Worm (Caenorhabditis elegans) whole organism, late embryonic: ENCODE measurements around the gene srd-58.

Experiments
- F13H6.1 ChIP-seq: sonication (generic microtip); optimal IDR thresholded peaks from 2 replicates; lab custom pipeline; 2016; ENCODE audit warnings: missing genetic modification characterization, missing compliant biosample characterization
- K02D7.2 ChIP-seq: sonication (generic microtip); optimal IDR thresholded peaks from 2 replicates; lab custom pipeline; 2017; ENCODE audit warnings: mild to moderate bottlenecking, missing genetic modification characterization, missing compliant biosample characterization
- K09A11.1 ChIP-seq: sonication (generic microtip); optimal IDR thresholded peaks from 2 replicates; lab custom pipeline; 2017; ENCODE audit warnings: antibody characterized with exemption, mild to moderate bottlenecking, missing genetic modification characterization, missing compliant biosample characterization; ENCODE audit not compliant: insufficient read depth
- ceh-14 ChIP-seq: sonication (generic microtip); optimal IDR thresholded peaks from 2 replicates; lab custom pipeline; 2016; ENCODE audit warnings: missing genotype, missing genetic modification characterization, missing compliant biosample characterization
- ceh-19 ChIP-seq: fragments of 200-800 bp; sonication (Bioruptor generic); optimal IDR thresholded peaks from 2 replicates; lab custom pipeline; 2018; ENCODE audit warnings: mild to moderate bottlenecking, missing genetic modification characterization, missing compliant biosample characterization
- ceh-2 ChIP-seq: sonication (generic microtip); optimal IDR thresholded peaks from 2 replicates; lab custom pipeline; 2016; ENCODE audit warnings: missing genotype, missing genetic modification characterization, missing compliant biosample characterization
- ceh-22 ChIP-seq: sonication (generic microtip); optimal IDR thresholded peaks from 2 replicates; lab custom pipeline; 2017; ENCODE audit warnings: missing biosample characterization, missing genetic modification characterization
- ceh-24 ChIP-seq: sonication (generic microtip); optimal IDR thresholded peaks from 2 replicates; lab custom pipeline; 2016; ENCODE audit warnings: mild to moderate bottlenecking, missing genetic modification characterization, missing compliant biosample characterization
- ceh-31 ChIP-seq: sonication (generic microtip); optimal IDR thresholded peaks from 2 replicates; lab custom pipeline; 2016; ENCODE audit warnings: missing genetic modification characterization, missing compliant biosample characterization
- ceh-34 ChIP-seq: sonication (generic microtip); optimal IDR thresholded peaks from 2 replicates; lab custom pipeline; 2016; ENCODE audit warnings: mild to moderate bottlenecking, missing genetic modification characterization, missing compliant biosample characterization
- ceh-48 ChIP-seq: sonication (generic microtip); optimal IDR thresholded peaks from 2 replicates; lab custom pipeline; 2016; ENCODE audit warnings: missing genetic modification characterization, inconsistent platforms, missing compliant biosample characterization
- ceh-6 ChIP-seq: fragments of 200-800 bp; sonication (Bioruptor generic); optimal IDR thresholded peaks from 2 replicates; lab custom pipeline; 2018; ENCODE audit warnings: mild to moderate bottlenecking, missing genetic modification characterization, missing compliant biosample characterization
- elt-2 ChIP-seq: sonication (generic microtip); optimal IDR thresholded peaks from 2 replicates; lab custom pipeline; 2016; ENCODE audit warnings: missing genetic modification reagents, missing genetic modification characterization, missing compliant biosample characterization
- eyg-1 ChIP-seq: sonication (generic microtip); optimal IDR thresholded peaks from 2 replicates; lab custom pipeline; 2016; ENCODE audit warnings: missing genotype, missing genetic modification characterization, missing compliant biosample characterization
- fax-1 ChIP-seq: sonication (generic microtip); optimal IDR thresholded peaks from 2 replicates; lab custom pipeline; 2016; ENCODE audit warnings: missing genotype, missing genetic modification characterization, missing compliant biosample characterization
- fkh-10 ChIP-seq: fragments of 150-350 bp; optimal IDR thresholded peaks from 2 replicates; lab custom pipeline; 2014; ENCODE audit warnings: missing biosample characterization, missing genetic modification reagents, missing genetic modification characterization
- hlh-6 ChIP-seq: sonication (generic microtip); optimal IDR thresholded peaks from 2 replicates; lab custom pipeline; 2016; ENCODE audit warnings: missing genotype, missing genetic modification characterization, missing compliant biosample characterization
- hlh-8 ChIP-seq: sonication (generic microtip); optimal IDR thresholded peaks from 2 replicates; lab custom pipeline; 2016; ENCODE audit warnings: missing genotype, missing genetic modification characterization, missing compliant biosample characterization
- lin-11 ChIP-seq: fragments of 200-800 bp; sonication (Bioruptor generic); optimal IDR thresholded peaks from 2 replicates; lab custom pipeline; 2018; ENCODE audit warnings: mild to moderate bottlenecking, missing genetic modification characterization, missing compliant biosample characterization
- nfya-1 ChIP-seq: sonication (generic microtip); optimal IDR thresholded peaks from 2 replicates; lab custom pipeline; 2017; ENCODE audit warnings: missing genetic modification characterization, mild to moderate bottlenecking, missing compliant biosample characterization, antibody characterized with exemption, moderate library complexity
- nhr-11 ChIP-seq: fragments of 150-350 bp; optimal IDR thresholded peaks from 2 replicates; lab custom pipeline; 2014; ENCODE audit warnings: missing biosample characterization, missing genetic modification characterization
- npax-4 ChIP-seq: sonication (generic microtip); optimal IDR thresholded peaks from 2 replicates; lab custom pipeline; 2016; ENCODE audit warnings: missing genetic modification characterization, missing compliant biosample characterization
- odd-2 ChIP-seq: sonication (generic microtip); optimal IDR thresholded peaks from 2 replicates; lab custom pipeline; 2017; ENCODE audit warnings: antibody characterized with exemption, mild to moderate bottlenecking, missing genetic modification characterization, missing compliant biosample characterization
- pat-9 ChIP-seq: fragments of 200-800 bp; sonication (Bioruptor generic); optimal IDR thresholded peaks from 2 replicates; lab custom pipeline; 2018; ENCODE audit warnings: mild to moderate bottlenecking, missing genetic modification characterization, moderate library complexity, missing compliant biosample characterization
- pha-2 ChIP-seq: sonication (generic microtip); optimal IDR thresholded peaks from 2 replicates; lab custom pipeline; 2017; ENCODE audit warnings: mild to moderate bottlenecking, missing genetic modification characterization, missing compliant biosample characterization
- pros-1 ChIP-seq: fragments of 150-350 bp; optimal IDR thresholded peaks from 2 replicates; lab custom pipeline; 2014; ENCODE audit warnings: missing biosample characterization, missing genetic modification reagents, missing genetic modification characterization
- ref-2 ChIP-seq: sonication (generic microtip); optimal IDR thresholded peaks from 2 replicates; lab custom pipeline; 2016; ENCODE audit warnings: missing genetic modification characterization, missing compliant biosample characterization
- rnt-1 ChIP-seq: sonication (generic microtip); optimal IDR thresholded peaks from 2 replicates; lab custom pipeline; 2016; ENCODE audit warnings: missing genetic modification characterization, missing compliant biosample characterization
- sdc-2 ChIP-seq: sonication (generic microtip); optimal IDR thresholded peaks from 2 replicates; lab custom pipeline; 2016; ENCODE audit warnings: missing genotype, missing genetic modification characterization, missing compliant biosample characterization
- sox-2 ChIP-seq: fragments of 200-800 bp; sonication (Bioruptor generic); IDR thresholded peaks from 2 replicates; pipeline ENCODE4 v1.3.6; 2022; ENCODE audit warnings: missing genetic modification reagents, missing genetic modification characterization, missing compliant biosample characterization
- tbx-2 ChIP-seq: sonication (generic microtip); optimal IDR thresholded peaks from 2 replicates; lab custom pipeline; 2016; ENCODE audit warnings: missing genetic modification characterization, missing compliant biosample characterization
- unc-3 ChIP-seq, 2 experiments: fragments of 200-800 bp in 1 of 2; sonication (Bioruptor generic) in 1 of 2; sonication (generic microtip) in 1 of 2; conservative IDR thresholded peaks in 1 of 2; optimal IDR thresholded peaks in 1 of 2; 2 replicates each; pipeline versions ENCODE4 v1.3.6 to Lab custom; 2016 to 2022; ENCODE audit warnings: missing compliant biosample characterization in 2 of 2, missing genetic modification characterization in 2 of 2, missing genetic modification reagents in 1 of 2
- unc-42 ChIP-seq: sonication (generic microtip); optimal IDR thresholded peaks from 2 replicates; lab custom pipeline; 2016; ENCODE audit warnings: missing genotype, missing genetic modification characterization, missing compliant biosample characterization
- unc-86 ChIP-seq: sonication (generic microtip); optimal IDR thresholded peaks from 2 replicates; lab custom pipeline; 2016; ENCODE audit warnings: missing genetic modification characterization, missing compliant biosample characterization
- zip-5 ChIP-seq: sonication (generic microtip); optimal IDR thresholded peaks from 2 replicates; lab custom pipeline; 2016; ENCODE audit warnings: missing genetic modification characterization, missing compliant biosample characterization

Gene srd-58

DNA sequence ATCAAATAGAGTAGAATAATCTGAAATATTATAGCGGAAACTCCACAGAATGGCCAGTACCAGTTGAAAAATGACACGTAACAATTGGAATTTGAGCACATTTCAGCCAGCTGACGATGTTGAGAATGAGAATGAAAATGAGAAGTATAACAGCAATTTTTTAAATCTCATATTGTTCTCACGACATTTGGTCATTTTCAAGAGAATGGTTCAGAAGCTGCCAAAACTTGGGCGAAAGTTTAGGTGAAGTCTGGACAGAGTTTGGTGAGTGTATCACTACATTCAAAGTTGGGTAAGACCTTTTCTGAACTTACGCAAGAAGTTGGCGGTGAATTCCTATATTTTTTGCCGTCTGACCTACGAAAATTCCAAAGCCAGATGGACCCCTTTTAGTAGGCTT, at the start of gene srd-58:
srd-58 (minus strand) TSS at position 101 of the 400 bp plus-strand sequence.
- TF ChIP-seq K02D7.2 (tag; lab: Kevin White, UChicago) (no peak), lin-11 (tag; lab: Kevin White, UChicago) (no peak), unc-86 (no peak), K09A11.1 (tag; lab: Kevin White, UChicago) (no peak), ref-2 (no peak), F13H6.1 (no peak), eyg-1 (tag; lab: Kevin White, UChicago) (no peak), hlh-8 (no peak), ceh-2 (tag; lab: Kevin White, UChicago) (no peak), ceh-19 (GFP tag; lab: Kevin White, UChicago) (no peak), nhr-11 (tag; lab: Kevin White, UChicago) (no peak), unc-3 (GFP tag; conservative IDR thresholded peaks at IDR 0.05; lab: Robert Waterston, UW) (no peak), unc-3 (tag; optimal IDR thresholded peaks at IDR 0.05; lab: Kevin White, UChicago) (no peak), pros-1 (tag; lab: Kevin White, UChicago) (no peak), sdc-2 (tag; lab: Kevin White, UChicago) (no peak), sox-2 (GFP tag; lab: Robert Waterston, UW) (no peak), zip-5 (tag; lab: Kevin White, UChicago) (no peak), fkh-10 (no peak)

DNA sequence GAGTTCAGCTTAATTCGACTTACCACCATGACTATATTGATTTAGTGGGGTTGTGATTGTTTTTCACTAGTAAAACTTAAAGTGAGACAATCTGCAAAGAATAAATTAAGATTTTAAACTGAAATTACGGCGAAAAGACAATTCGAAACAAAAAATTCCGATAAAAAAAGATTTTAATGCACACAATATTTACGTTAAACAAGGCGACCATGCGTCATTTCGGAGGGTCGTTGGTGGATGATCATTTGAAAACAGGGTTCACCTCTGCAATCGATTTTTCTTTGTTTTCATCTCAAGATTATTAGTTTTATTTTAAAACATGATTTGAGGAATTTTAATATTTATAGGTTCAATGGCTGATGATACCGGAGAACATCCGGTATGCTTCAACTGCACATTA, 48.2 kb upstream of the srd-58 start, which contains the start of gene lsm-4:
lsm-4 (minus strand) TSS at position 91 of the 400 bp plus-strand sequence.
- TF ChIP-seq ceh-48 (tag; lab: Kevin White, UChicago) (peak; percentile 30), npax-4 (tag; lab: Kevin White, UChicago) (no peak)

ce11 chrII:7251978-7252377, 47.1 kb upstream of the srd-58 start, which contains the start of the genes prx-13 and ada-2:
TSS of gene prx-13 (minus strand) at chrII:7252015.
TSS of gene ada-2 (plus strand) at chrII:7252259.
- peak; percentile 73 for TF ChIP-seq elt-2 (tag; lab: Kevin White, UChicago)
- TF ChIP-seq ceh-22 (tag; lab: Kevin White, UChicago): no peak

DNA sequence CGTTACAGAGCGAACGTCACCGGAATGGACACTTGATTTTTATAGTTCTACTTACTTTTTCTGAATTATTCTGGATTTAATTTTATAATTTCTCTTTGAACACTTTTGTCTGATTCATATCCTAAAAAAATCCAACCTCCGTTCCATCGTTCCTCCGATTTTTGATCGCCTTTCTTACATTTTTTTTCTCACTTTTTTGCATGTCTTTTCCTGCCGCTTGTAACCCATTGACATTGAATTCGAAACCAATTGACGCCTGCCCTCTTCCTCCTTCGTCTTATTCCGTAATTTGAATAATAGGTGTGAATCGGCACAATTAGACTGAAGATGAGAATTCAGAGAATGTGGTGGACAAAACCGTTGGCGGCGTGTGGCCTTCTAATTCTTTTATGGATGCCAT, 40.7 kb upstream of the srd-58 start, which contains the start of gene skpo-3:
skpo-3 (plus strand) TSS at position 301 of the 400 bp plus-strand sequence.
- no peak for TF ChIP-seq rnt-1
- TF ChIP-seq pat-9: no peak
- no peak for TF ChIP-seq fax-1 (tag; lab: Kevin White, UChicago)
- TF ChIP-seq npax-4 (tag; lab: Kevin White, UChicago): no peak
- no peak for TF ChIP-seq hlh-6 (tag; lab: Kevin White, UChicago)
- TF ChIP-seq ceh-2 (tag; lab: Kevin White, UChicago): no peak
- TF ChIP-seq odd-2 (tag; lab: Kevin White, UChicago): no peak
- no peak for TF ChIP-seq unc-42 (tag; lab: Kevin White, UChicago)
- no peak for TF ChIP-seq nfya-1 (tag; lab: Kevin White, UChicago)
- TF ChIP-seq hlh-8: no peak
- no peak for TF ChIP-seq tbx-2
- no peak for TF ChIP-seq sox-2 (GFP tag; lab: Robert Waterston, UW)
- no peak for TF ChIP-seq ceh-14 (tag; lab: Kevin White, UChicago)
- TF ChIP-seq ceh-34: no peak
- no peak for TF ChIP-seq nhr-11 (tag; lab: Kevin White, UChicago)
- TF ChIP-seq pha-2 (tag; lab: Kevin White, UChicago): no peak
- TF ChIP-seq ceh-6 (GFP tag; lab: Kevin White, UChicago): no peak
- TF ChIP-seq ceh-31 (tag; lab: Kevin White, UChicago): no peak
- no peak for TF ChIP-seq lin-11 (tag; lab: Kevin White, UChicago)

- no peak for TF ChIP-seq ceh-24
- no peak for TF ChIP-seq unc-42 (tag; lab: Kevin White, UChicago)
These were observed 37.9 kb upstream of the srd-58 start for ce11 chrII:7242754-7243153.
